Fruit fly (Drosophila melanogaster): ENCODE data around the gene MtnC.
A peak's percentile ranks its signal among the peaks of the same experiment; 100 is the strongest.

Gene MtnC

dm6 chr3R:20407245-20407644, 47.1 kb downstream of the MtnC start:
- TF ChIP-seq CG11762 (GFP tag; optimal IDR thresholded peaks at IDR 0.05; ENCODE audit: insufficient read depth) (no peak), Eip78C (GFP tag) (peak; percentile 31), spab (GFP tag; optimal IDR thresholded peaks at IDR 0.05) (peak; percentile 19), svp (GFP tag) (peak; percentile 94), fkh (GFP tag; optimal IDR thresholded peaks at IDR 0.05) (no peak), CG3919 (GFP tag; optimal IDR thresholded peaks at IDR 0.05) (no peak), vri (GFP tag; optimal IDR thresholded peaks at IDR 0.05) (no peak), CG6276 (GFP tag; optimal IDR thresholded peaks at IDR 0.05) (peak; percentile 46)

dm6 chr3R:20407771-20408315, 47.7 kb downstream of the MtnC start, which contains the start of the genes Tmlh and eIF3g2:
Tmlh (minus strand) TSS chr3R:20407871.
eIF3g2 (plus strand) TSS chr3R:20408265.
- TF ChIP-seq dac (GFP tag; optimal IDR thresholded peaks at IDR 0.05): no peak
- TF ChIP-seq CG31627 (GFP tag; optimal IDR thresholded peaks at IDR 0.05): no peak
- TF ChIP-seq pdm3 (GFP tag; optimal IDR thresholded peaks at IDR 0.05): no peak
- no peak for TF ChIP-seq fd85E (GFP tag; optimal IDR thresholded peaks at IDR 0.05)
- no peak for TF ChIP-seq esn (GFP tag; optimal IDR thresholded peaks at IDR 0.05)
- no peak for TF ChIP-seq vri (GFP tag; optimal IDR thresholded peaks at IDR 0.05)
- no peak for TF ChIP-seq CG3919 (GFP tag; optimal IDR thresholded peaks at IDR 0.05)
- TF ChIP-seq CG32006 (GFP tag; optimal IDR thresholded peaks at IDR 0.05): no peak
- TF ChIP-seq Hr38 (GFP tag; optimal IDR thresholded peaks at IDR 0.05): no peak
- no peak for TF ChIP-seq CG6276 (GFP tag; optimal IDR thresholded peaks at IDR 0.05)
- no peak for TF ChIP-seq CG11902 (GFP tag; optimal IDR thresholded peaks at IDR 0.05)
- no peak for TF ChIP-seq Hr39 (GFP tag; optimal IDR thresholded peaks at IDR 0.05)
- TF ChIP-seq achi (GFP tag; optimal IDR thresholded peaks at IDR 0.05): no peak
- TF ChIP-seq Ets21C (GFP tag; optimal IDR thresholded peaks at IDR 0.05): no peak
- no peak for TF ChIP-seq CG10669 (GFP tag; optimal IDR thresholded peaks at IDR 0.05)
- TF ChIP-seq CG8632 (GFP tag; optimal IDR thresholded peaks at IDR 0.05): no peak
